Fruit fly (Drosophila melanogaster): ENCODE results near the gene JMJD6.

- no peak for TF ChIP-seq h (optimal IDR thresholded peaks at IDR 0.05)
- no peak for TF ChIP-seq psq (optimal IDR thresholded peaks at IDR 0.05)
- TF ChIP-seq Myc (optimal IDR thresholded peaks at IDR 0.05): no peak
These were observed 30.5 kb downstream of the JMJD6 start, which contains the start of gene CG13862 for dm6 chr3R:22331691-22332090.

Measured in Kc167 (cell line).